Worm (Caenorhabditis elegans): ENCODE results near the gene rpn-7.

Gene rpn-7

ce11 chrIV:9341591-9341990, 25.2 kb downstream of the rpn-7 start, which contains the start of gene vps-26:
vps-26 (minus strand) TSS chrIV:9341790.
- peak; percentile 13 for TF ChIP-seq pqm-1 (tag; optimal IDR thresholded peaks at IDR 0.05)
- no peak for TF ChIP-seq nhr-6 (tag; optimal IDR thresholded peaks at IDR 0.05)
- TF ChIP-seq lim-7 (GFP tag; IDR thresholded peaks at IDR 0.05) = no peak
- TF ChIP-seq lin-39 (tag; optimal IDR thresholded peaks at IDR 0.05) = no peak
- TF ChIP-seq unc-62 (GFP tag; optimal IDR thresholded peaks at IDR 0.05 in 1 of 2) = peak in 1 of 2 experiments; percentile 23
- no peak for TF ChIP-seq unc-62 (tag; optimal IDR thresholded peaks at IDR 0.05)
- TF ChIP-seq dmd-6 (GFP tag; IDR thresholded peaks at IDR 0.05) = no peak
- peak; percentile 92 for TF ChIP-seq lin-38 (GFP tag; IDR thresholded peaks at IDR 0.05)
- peak; percentile 22 for TF ChIP-seq hlh-30 (tag; optimal IDR thresholded peaks at IDR 0.05; ENCODE audit: insufficient read depth)
- no peak for TF ChIP-seq madf-5 (GFP tag; IDR thresholded peaks at IDR 0.05)
- peak; percentile 14 for TF ChIP-seq mep-1 (tag; optimal IDR thresholded peaks at IDR 0.05)
- TF ChIP-seq dve-1 (tag; optimal IDR thresholded peaks at IDR 0.05; ENCODE audit: insufficient read depth) = peak; percentile 52
- no peak for TF ChIP-seq ceh-62 (tag; optimal IDR thresholded peaks at IDR 0.05)
- peak; percentile 15 for TF ChIP-seq nhr-28 (tag; optimal IDR thresholded peaks at IDR 0.05)
- TF ChIP-seq daf-16 (GFP tag; optimal IDR thresholded peaks at IDR 0.05) = no peak
- peak; percentile 81 for TF ChIP-seq daf-16 (tag; optimal IDR thresholded peaks at IDR 0.05)
- TF ChIP-seq mes-2 (tag; optimal IDR thresholded peaks at IDR 0.05; ENCODE audit: poor library complexity, severe bottlenecking) = peak; percentile 26
- TF ChIP-seq ama-1 (optimal IDR thresholded peaks at IDR 0.05) = peak; percentile 26
- peak in 1 of 2 experiments; percentile 54 for TF ChIP-seq lsy-2 (tag; optimal IDR thresholded peaks at IDR 0.05)

ce11 chrIV:9343102-9343599, 26.7 kb downstream of the rpn-7 start, which contains the start of gene pigc-1:
pigc-1 (minus strand) TSS chrIV:9343152.
- no peak for TF ChIP-seq dpl-1 (GFP tag; optimal IDR thresholded peaks at IDR 0.05)
- TF ChIP-seq lin-39 (tag; optimal IDR thresholded peaks at IDR 0.05) = no peak
- TF ChIP-seq zip-11 (GFP tag; IDR thresholded peaks at IDR 0.05) = no peak
- TF ChIP-seq nhr-77 (tag; optimal IDR thresholded peaks at IDR 0.05) = peak; percentile 31
- TF ChIP-seq tra-1 (GFP tag; IDR thresholded peaks at IDR 0.05) = no peak
- no peak for TF ChIP-seq nhr-111 (GFP tag; optimal IDR thresholded peaks at IDR 0.05)
- TF ChIP-seq Y48G9A.11 (GFP tag; IDR thresholded peaks at IDR 0.05) = peak; percentile 18; the same call in 1 of the 2 replicates
- no peak for TF ChIP-seq daf-12 (tag; optimal IDR thresholded peaks at IDR 0.05)
- no peak for TF ChIP-seq dve-1 (tag; optimal IDR thresholded peaks at IDR 0.05; ENCODE audit: insufficient read depth)
- TF ChIP-seq ctbp-1 (GFP tag; IDR thresholded peaks at IDR 0.05) = no peak
- no peak for TF ChIP-seq nhr-42 (GFP tag; IDR thresholded peaks at IDR 0.05)
- TF ChIP-seq spr-1 (tag; optimal IDR thresholded peaks at IDR 0.05) = no peak
- no peak for TF ChIP-seq nhr-102 (tag; optimal IDR thresholded peaks at IDR 0.05)
- TF ChIP-seq madf-9 (GFP tag; conservative IDR thresholded peaks at IDR 0.05) = no peak
- TF ChIP-seq madf-5 (GFP tag; IDR thresholded peaks at IDR 0.05) = no peak
- no peak for TF ChIP-seq dmd-9 (GFP tag; IDR thresholded peaks at IDR 0.05)
- TF ChIP-seq ceh-28 (tag; optimal IDR thresholded peaks at IDR 0.05) = no peak
- no peak for TF ChIP-seq nhr-11 (tag; optimal IDR thresholded peaks at IDR 0.05)
- no peak for TF ChIP-seq daf-8 (GFP tag; IDR thresholded peaks at IDR 0.05)
- TF ChIP-seq mep-1 (tag; optimal IDR thresholded peaks at IDR 0.05) = peak; percentile 6
- TF ChIP-seq Y105C5A.15 (GFP tag; IDR thresholded peaks at IDR 0.05) = no peak
- TF ChIP-seq sdz-12 (GFP tag; optimal IDR thresholded peaks at IDR 0.05) = no peak
- TF ChIP-seq egl-43 (GFP tag; IDR thresholded peaks at IDR 0.05) = no peak
- TF ChIP-seq ztf-11 (tag; optimal IDR thresholded peaks at IDR 0.05) = no peak
- TF ChIP-seq dmd-6 (GFP tag; IDR thresholded peaks at IDR 0.05) = no peak
- no peak for TF ChIP-seq D1046.2 (GFP tag; IDR thresholded peaks at IDR 0.05)
- TF ChIP-seq aha-1 (tag) = no peak
- TF ChIP-seq lin-38 (GFP tag; IDR thresholded peaks at IDR 0.05) = peak; percentile 38
- TF ChIP-seq daf-16 (GFP tag; optimal IDR thresholded peaks at IDR 0.05) = no peak
- TF ChIP-seq daf-16 (tag; optimal IDR thresholded peaks at IDR 0.05) = peak; percentile 90
- no peak for TF ChIP-seq mdt-29 (GFP tag; IDR thresholded peaks at IDR 0.05)
- TF ChIP-seq attf-4 (tag; optimal IDR thresholded peaks at IDR 0.05) = no peak
- TF ChIP-seq gei-8 (GFP tag; optimal IDR thresholded peaks at IDR 0.05) = no peak
- no peak for TF ChIP-seq saeg-2 (GFP tag; IDR thresholded peaks at IDR 0.05)
- no peak for TF ChIP-seq tag-97 (GFP tag; IDR thresholded peaks at IDR 0.05)
- no peak for TF ChIP-seq snpc-4 (tag; optimal IDR thresholded peaks at IDR 0.05)
- TF ChIP-seq F49E8.2 (tag; optimal IDR thresholded peaks at IDR 0.05; ENCODE audit: borderline replicate concordance) = no peak
- no peak for TF ChIP-seq pqm-1 (tag; optimal IDR thresholded peaks at IDR 0.05)
- TF ChIP-seq lsy-2 (tag; optimal IDR thresholded peaks at IDR 0.05) = no peak
- TF ChIP-seq unc-62 (GFP tag; optimal IDR thresholded peaks at IDR 0.05 in 1 of 2) = no peak
- no peak for TF ChIP-seq unc-62 (tag; optimal IDR thresholded peaks at IDR 0.05)
- TF ChIP-seq lin-15B (tag; optimal IDR thresholded peaks at IDR 0.05) = no peak

All from whole organism, L4 larva.